Worm (Caenorhabditis elegans) whole organism, L1 larva: ENCODE measurements around the gene frpr-10.

Source experiments
- ces-1 ChIP-seq: fragments of 150-350 bp; optimal IDR thresholded peaks from 2 replicates; lab custom pipeline; 2014; ENCODE audit warnings: missing biosample characterization, missing genetic modification reagents, missing genetic modification characterization
- elt-3 ChIP-seq, 6 experiments: fragments of 150-350 bp in 1 of 6; sonication (generic microtip); optimal IDR thresholded peaks; 2 replicates each; lab custom pipeline; 2017 to 2018; ENCODE audit warnings: missing biosample characterization in 6 of 6, missing genetic modification characterization in 6 of 6, inconsistent platforms in 1 of 6
- nhr-76 ChIP-seq: sonication (generic microtip); optimal IDR thresholded peaks from 2 replicates; lab custom pipeline; 2017; ENCODE audit warnings: missing biosample characterization, missing genetic modification characterization
- nhr-90 ChIP-seq: sonication (generic microtip); optimal IDR thresholded peaks from 2 replicates; lab custom pipeline; 2016; ENCODE audit warnings: mild to moderate bottlenecking, missing genetic modification characterization, missing compliant biosample characterization; ENCODE audit not compliant: poor library complexity

DNA sequence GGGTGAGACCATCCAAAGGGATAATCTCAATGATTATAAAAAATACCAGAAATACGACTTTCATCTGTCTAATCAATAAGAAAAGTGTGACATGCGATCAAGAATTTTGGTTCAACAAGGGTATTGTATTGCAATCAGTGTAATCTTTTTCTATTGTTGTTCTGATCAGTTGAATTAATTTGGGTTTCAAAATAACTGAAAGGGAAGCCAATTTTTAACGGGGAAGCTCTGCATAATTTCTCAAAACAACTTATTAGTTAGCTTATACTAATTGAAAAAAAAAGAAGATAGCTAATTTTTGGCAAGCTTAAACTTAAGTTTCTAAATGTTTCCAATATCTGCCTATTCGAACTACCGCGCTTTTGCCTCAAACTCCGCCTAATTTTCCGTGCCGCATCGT is 30.4 kb upstream of the frpr-10 start, which contains the start of gene C49H3.12:
- no peak for TF ChIP-seq nhr-76 (tag; lab: Kevin White, UChicago)
- TF ChIP-seq elt-3 (tag; optimal IDR thresholded peaks at IDR 0.05; lab: Kevin White, UChicago), result no peak
- TF ChIP-seq nhr-90 (tag; lab: Kevin White, UChicago), result no peak
- no peak for TF ChIP-seq ces-1 (GFP tag; lab: Kevin White, UChicago)
